Worm (Caenorhabditis elegans): ENCODE data around the gene C39E9.8.

- no peak for TF ChIP-seq skn-1 (tag; optimal IDR thresholded peaks at IDR 0.05)
- TF ChIP-seq nhr-19 (GFP tag; conservative IDR thresholded peaks at IDR 0.05) = no peak
- TF ChIP-seq nhr-12 (tag; optimal IDR thresholded peaks at IDR 0.05) = no peak
- no peak for TF ChIP-seq aha-1 (tag; optimal IDR thresholded peaks at IDR 0.05)
- no peak for TF ChIP-seq elt-3 (tag; optimal IDR thresholded peaks at IDR 0.05)
- no peak for TF ChIP-seq nhr-11 (tag; optimal IDR thresholded peaks at IDR 0.05)
- no peak for TF ChIP-seq ama-1 (optimal IDR thresholded peaks at IDR 0.05)
- no peak for TF ChIP-seq zag-1 (tag; optimal IDR thresholded peaks at IDR 0.05)
- no peak for TF ChIP-seq C34B4.2 (tag; optimal IDR thresholded peaks at IDR 0.05)
- TF ChIP-seq ceh-88 (GFP tag; IDR thresholded peaks at IDR 0.05) = no peak
- TF ChIP-seq isw-1 (GFP tag; IDR thresholded peaks at IDR 0.05) = no peak
- TF ChIP-seq nhr-237 (tag; optimal IDR thresholded peaks at IDR 0.05) = no peak
Observed at ce11 chrIV:13033516-13033915, 45.7 kb upstream of the C39E9.8 start.

All from whole organism, L1 larva.